Worm (Caenorhabditis elegans) whole organism, L3 larva: Measurements from ENCODE around the gene srsx-37.

Experiments
- fkh-10 ChIP-seq: sonication (generic microtip); optimal IDR thresholded peaks from 2 replicates; lab custom pipeline; 2017; ENCODE audit warnings: missing biosample characterization, missing genetic modification reagents, missing genetic modification characterization
- ztf-11 ChIP-seq: fragments of 150-350 bp; optimal IDR thresholded peaks from 2 replicates; lab custom pipeline; 2014; ENCODE audit warnings: missing biosample characterization, missing genetic modification characterization

- TF ChIP-seq ztf-11 = no peak
- TF ChIP-seq fkh-10 (GFP tag; lab: Kevin White, UChicago) = no peak
These were observed 5.4 kb downstream of the srsx-37 start, which contains the start of gene srbc-75 for ce11 chrV:15253529-15253928.
